Worm (Caenorhabditis elegans): ENCODE data around the gene F44A6.4.

DNA sequence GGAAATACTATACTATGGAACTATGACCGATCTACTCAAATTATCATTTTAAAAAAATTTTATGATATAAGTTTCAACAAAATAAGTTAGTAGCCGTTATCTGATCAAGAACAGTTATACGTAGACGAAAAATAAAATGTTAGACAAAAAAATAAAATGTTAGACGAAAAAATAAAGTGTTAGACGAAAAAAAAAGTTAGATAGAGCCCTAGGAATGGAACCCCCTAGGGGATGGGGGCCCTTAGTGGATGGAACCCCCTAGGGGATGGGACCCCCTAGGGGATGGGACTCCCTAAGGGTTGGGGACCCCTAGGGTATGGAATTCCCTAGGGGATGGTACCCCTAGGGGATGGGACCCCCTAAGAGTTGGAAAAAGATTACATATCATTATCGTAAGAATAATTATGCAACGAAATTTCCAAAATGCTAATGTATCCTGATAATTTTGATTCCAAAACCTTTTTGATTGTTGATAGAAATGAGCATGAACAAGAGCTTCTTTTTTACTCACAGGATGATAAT is 4.0 kb upstream of the F44A6.4 start:
- TF ChIP-seq ceh-43 (GFP tag; optimal IDR thresholded peaks at IDR 0.05) (no peak), nhr-76 (tag; optimal IDR thresholded peaks at IDR 0.05) (no peak), sptf-1 (tag; optimal IDR thresholded peaks at IDR 0.05) (no peak), ces-1 (GFP tag; optimal IDR thresholded peaks at IDR 0.05) (no peak), unc-62 (GFP tag; optimal IDR thresholded peaks at IDR 0.05) (no peak), unc-39 (tag; optimal IDR thresholded peaks at IDR 0.05) (no peak)

Data from whole organism, mixed stage, embryonic.